Fruit fly (Drosophila melanogaster) whole organism, embryonic: Measurements from ENCODE around the gene CG33687.

ENCODE experiments used
- B-H1 ChIP-seq: fragments of 200-800 bp; sonication (Bioruptor generic); IDR thresholded peaks from 3 replicates; pipeline ENCODE4 v1.3.6; 2022; ENCODE audit warnings: missing biosample characterization, missing genetic modification characterization
- Blimp-1 ChIP-seq: fragments of 200-800 bp; sonication (Bioruptor generic); optimal IDR thresholded peaks from 3 replicates; lab custom pipeline; 2018; ENCODE audit warnings: missing biosample characterization, missing genetic modification characterization, mild to moderate bottlenecking, moderate library complexity, missing genetic modification reagents
- CG11247 ChIP-seq: fragments of 200-800 bp; sonication (Bioruptor generic); IDR thresholded peaks from 2 replicates; pipeline ENCODE4 v1.3.6; 2022; ENCODE audit warnings: missing biosample characterization, missing genetic modification characterization
- CG11560 ChIP-seq: fragments of 200-800 bp; sonication (Bioruptor generic); IDR thresholded peaks from 3 replicates; pipeline ENCODE4 v1.3.6; 2022; ENCODE audit warnings: missing biosample characterization, missing genetic modification characterization
- CG14710 ChIP-seq: fragments of 200-800 bp; sonication (Bioruptor generic); optimal IDR thresholded peaks from 3 replicates; lab custom pipeline; 2019; ENCODE audit warnings: missing biosample characterization, mild to moderate bottlenecking, missing genetic modification characterization, moderate library complexity
- CG16863 ChIP-seq: fragments of 200-800 bp; sonication (Bioruptor generic); optimal IDR thresholded peaks from 3 replicates; lab custom pipeline; 2016; ENCODE audit warnings: missing biosample characterization, missing genetic modification characterization
- CG17912 ChIP-seq: fragments of 200-800 bp; sonication (Bioruptor generic); optimal IDR thresholded peaks from 2 replicates; lab custom pipeline; 2018; ENCODE audit warnings: missing biosample characterization, mild to moderate bottlenecking, missing genetic modification characterization
- CG2678 ChIP-seq: fragments of 200-800 bp; sonication (Bioruptor generic); optimal IDR thresholded peaks from 3 replicates; lab custom pipeline; 2019; ENCODE audit warnings: missing biosample characterization, mild to moderate bottlenecking, missing genetic modification characterization, moderate library complexity
- CG31441 ChIP-seq: fragments of 200-800 bp; sonication (Bioruptor generic); IDR thresholded peaks from 2 replicates; pipeline ENCODE4 v1.3.6; 2022; ENCODE audit warnings: missing biosample characterization, missing genetic modification characterization
- CG3838 ChIP-seq: fragments of 200-800 bp; sonication (Bioruptor generic); optimal IDR thresholded peaks from 3 replicates; lab custom pipeline; 2016; ENCODE audit warnings: missing biosample characterization, missing genetic modification characterization
- CG5245 ChIP-seq: fragments of 200-800 bp; sonication (Bioruptor generic); optimal IDR thresholded peaks from 3 replicates; lab custom pipeline; 2016; ENCODE audit warnings: missing biosample characterization, missing genetic modification characterization
- CG5953 ChIP-seq: fragments of 200-800 bp; sonication (Bioruptor generic); IDR thresholded peaks from 2 replicates; pipeline ENCODE4 v1.3.6; 2022; ENCODE audit warnings: missing biosample characterization, missing genetic modification characterization
- CG7357 ChIP-seq: fragments of 200-800 bp; sonication (Bioruptor generic); IDR thresholded peaks from 3 replicates; pipeline ENCODE4 v1.3.6; 2022; ENCODE audit warnings: missing biosample characterization, missing genetic modification characterization
- CG8281 ChIP-seq: fragments of 200-800 bp; sonication (Bioruptor generic); optimal IDR thresholded peaks from 2 replicates; lab custom pipeline; 2018; ENCODE audit warnings: missing biosample characterization, mild to moderate bottlenecking, missing genetic modification characterization, moderate library complexity
- CG8290 ChIP-seq, 3 experiments: fragments of 200-800 bp; sonication (Bioruptor generic); optimal IDR thresholded peaks; 2 replicates each; lab custom pipeline; 2016 to 2019; ENCODE audit warnings: missing biosample characterization in 3 of 3, missing genetic modification characterization in 3 of 3, mild to moderate bottlenecking in 2 of 3, moderate library complexity in 1 of 3
- CG8924 ChIP-seq: fragments of 200-800 bp; optimal IDR thresholded peaks from 3 replicates; lab custom pipeline; 2019; ENCODE audit warnings: missing biosample characterization, mild to moderate bottlenecking, missing genetic modification characterization, moderate library complexity
- Dip2 ChIP-seq: fragments of 200-800 bp; sonication (Bioruptor generic); IDR thresholded peaks from 2 replicates; pipeline ENCODE4 v1.3.6; 2022; ENCODE audit warnings: missing biosample characterization, missing genetic modification characterization
- E2f1 ChIP-seq: fragments of 200-800 bp; sonication (Bioruptor generic); IDR thresholded peaks from 2 replicates; pipeline ENCODE4 v1.3.6; 2022; ENCODE audit warnings: missing biosample characterization, missing genetic modification characterization
- ERR ChIP-seq: fragments of 200-800 bp; sonication (Bioruptor generic); optimal IDR thresholded peaks from 2 replicates; lab custom pipeline; 2016; ENCODE audit warnings: missing biosample characterization, missing genetic modification characterization
- Elba2 ChIP-seq: fragments of 200-800 bp; sonication (Bioruptor generic); optimal IDR thresholded peaks from 3 replicates; lab custom pipeline; 2016; ENCODE audit warnings: missing biosample characterization, missing genetic modification characterization
- Ets97D ChIP-seq: fragments of 200-800 bp; sonication (Bioruptor generic); optimal IDR thresholded peaks from 3 replicates; lab custom pipeline; 2016; ENCODE audit warnings: missing biosample characterization, missing genetic modification characterization
- Fer1 ChIP-seq: fragments of 200-800 bp; sonication (Bioruptor generic); optimal IDR thresholded peaks from 2 replicates; lab custom pipeline; 2017; ENCODE audit warnings: missing biosample characterization, mild to moderate bottlenecking, missing genetic modification characterization
- HLH3B ChIP-seq: fragments of 200-800 bp; sonication (Bioruptor generic); IDR thresholded peaks from 2 replicates; pipeline ENCODE4 v1.3.6; 2022; ENCODE audit warnings: missing biosample characterization, missing genetic modification characterization
- Hmr ChIP-seq: fragments of 200-800 bp; sonication (Bioruptor generic); optimal IDR thresholded peaks from 3 replicates; lab custom pipeline; 2017; ENCODE audit warnings: mild to moderate bottlenecking, missing biosample characterization, missing genetic modification reagents, missing genetic modification characterization
- Hmx ChIP-seq: fragments of 200-800 bp; sonication (Bioruptor generic); optimal IDR thresholded peaks from 2 replicates; lab custom pipeline; 2016; ENCODE audit warnings: missing biosample characterization, missing genetic modification characterization
- Lhr ChIP-seq: fragments of 200-800 bp; sonication (Bioruptor generic); optimal IDR thresholded peaks from 3 replicates; lab custom pipeline; 2017; ENCODE audit warnings: mild to moderate bottlenecking, missing biosample characterization, missing genetic modification reagents, missing genetic modification characterization
- NC2β ChIP-seq: fragments of 200-800 bp; sonication (Bioruptor generic); optimal IDR thresholded peaks from 2 replicates; lab custom pipeline; 2016; ENCODE audit warnings: missing biosample characterization, missing genetic modification characterization
- Neu2 ChIP-seq: fragments of 200-800 bp; sonication (Bioruptor generic); optimal IDR thresholded peaks from 3 replicates; lab custom pipeline; 2016; ENCODE audit warnings: missing biosample characterization, missing genetic modification characterization, borderline replicate concordance
- Ptx1 ChIP-seq: fragments of 200-800 bp; sonication (Bioruptor generic); IDR thresholded peaks from 2 replicates; pipeline ENCODE4 v1.3.6; 2022; ENCODE audit warnings: missing biosample characterization, missing genetic modification characterization
- Six4 ChIP-seq: fragments of 200-800 bp; sonication (Bioruptor generic); optimal IDR thresholded peaks from 2 replicates; lab custom pipeline; 2016; ENCODE audit warnings: missing biosample characterization, missing genetic modification characterization
- abd-A ChIP-seq: fragments of 200-800 bp; sonication (Bioruptor generic); optimal IDR thresholded peaks from 3 replicates; lab custom pipeline; 2019; ENCODE audit warnings: missing biosample characterization, mild to moderate bottlenecking, missing genetic modification characterization, moderate library complexity
- ap ChIP-seq: fragments of 200-800 bp; sonication (Bioruptor generic); IDR thresholded peaks from 2 replicates; pipeline ENCODE4 v1.3.6; 2022; ENCODE audit warnings: missing biosample characterization, missing genetic modification characterization
- az2 ChIP-seq: fragments of 200-800 bp; sonication (Bioruptor generic); optimal IDR thresholded peaks from 3 replicates; lab custom pipeline; 2016; ENCODE audit warnings: missing biosample characterization, missing genetic modification characterization
- caup ChIP-seq: fragments of 200-800 bp; sonication (Bioruptor generic); optimal IDR thresholded peaks from 3 replicates; lab custom pipeline; 2017; ENCODE audit warnings: missing biosample characterization, mild to moderate bottlenecking, missing genetic modification characterization, moderate library complexity; ENCODE audit not compliant: severe bottlenecking
- crc ChIP-seq: fragments of 200-800 bp; sonication (Bioruptor generic); optimal IDR thresholded peaks from 2 replicates; lab custom pipeline; 2016; ENCODE audit warnings: missing biosample characterization, missing genetic modification characterization
- cwo ChIP-seq: fragments of 200-800 bp; sonication (Bioruptor generic); optimal IDR thresholded peaks from 3 replicates; lab custom pipeline; 2017; ENCODE audit warnings: missing biosample characterization, missing genetic modification characterization, mild to moderate bottlenecking, moderate library complexity, missing genetic modification reagents
- da ChIP-seq: fragments of 200-800 bp; sonication (Bioruptor generic); optimal IDR thresholded peaks from 2 replicates; lab custom pipeline; 2016; ENCODE audit warnings: missing biosample characterization, missing genetic modification characterization
- fd96Cb ChIP-seq: fragments of 200-800 bp; sonication (Bioruptor generic); optimal IDR thresholded peaks from 2 replicates; lab custom pipeline; 2018; ENCODE audit warnings: missing biosample characterization, mild to moderate bottlenecking, missing genetic modification characterization, moderate library complexity
- gro ChIP-seq: fragments of 200-800 bp; sonication (Bioruptor generic); optimal IDR thresholded peaks from 2 replicates; lab custom pipeline; 2016; ENCODE audit warnings: missing biosample characterization, missing genetic modification characterization
- gt ChIP-seq: fragments of 200-800 bp; sonication (Bioruptor generic); IDR thresholded peaks from 2 replicates; pipeline ENCODE4 v1.3.6; 2022; ENCODE audit warnings: missing biosample characterization, missing genetic modification characterization
- hb ChIP-seq: fragments of 200-800 bp; sonication (Bioruptor generic); IDR thresholded peaks from 3 replicates; pipeline ENCODE4 v1.3.6; 2022; ENCODE audit warnings: missing biosample characterization, missing genetic modification characterization; ENCODE audit not compliant: partially characterized antibody
- lov ChIP-seq, 2 experiments: fragments of 200-800 bp in 1 of 2; fragments of >200 bp in 1 of 2; sonication (Bioruptor generic) in 1 of 2; IDR thresholded peaks in 1 of 2; optimal IDR thresholded peaks in 1 of 2; 2 replicates in 1 of 2; 3 replicates in 1 of 2; pipeline versions ENCODE4 v1.3.6 to Lab custom; 2017 to 2022; ENCODE audit warnings: missing biosample characterization in 1 of 2, missing genetic modification characterization in 1 of 2
- luna ChIP-seq: fragments of 200-800 bp; sonication (Bioruptor generic); optimal IDR thresholded peaks from 2 replicates; lab custom pipeline; 2016; ENCODE audit warnings: missing biosample characterization, missing genetic modification characterization
- nau ChIP-seq: fragments of 200-800 bp; sonication (Bioruptor generic); optimal IDR thresholded peaks from 3 replicates; lab custom pipeline; 2017; ENCODE audit warnings: missing biosample characterization, mild to moderate bottlenecking, missing genetic modification characterization, missing genetic modification reagents
- pb ChIP-seq: fragments of 200-800 bp; sonication (Bioruptor generic); optimal IDR thresholded peaks from 3 replicates; lab custom pipeline; 2016; ENCODE audit warnings: missing biosample characterization, missing genetic modification characterization
- pfk ChIP-seq: fragments of 200-800 bp; sonication (Bioruptor generic); optimal IDR thresholded peaks from 2 replicates; lab custom pipeline; 2018; ENCODE audit warnings: missing biosample characterization, mild to moderate bottlenecking, missing genetic modification characterization, moderate library complexity
- pros ChIP-seq: fragments of 200-800 bp; sonication (Bioruptor generic); optimal IDR thresholded peaks from 3 replicates; lab custom pipeline; 2019; ENCODE audit warnings: missing biosample characterization, mild to moderate bottlenecking, missing genetic modification characterization, moderate library complexity
- ro ChIP-seq: fragments of 200-800 bp; sonication (Bioruptor generic); IDR thresholded peaks from 2 replicates; pipeline ENCODE4 v1.3.6; 2022; ENCODE audit warnings: missing biosample characterization, missing genetic modification characterization
- tap ChIP-seq: fragments of 200-800 bp; optimal IDR thresholded peaks from 3 replicates; lab custom pipeline; 2019; ENCODE audit warnings: missing biosample characterization, mild to moderate bottlenecking, missing genetic modification characterization, moderate library complexity

Gene CG33687

dm6 chr3L:16211156-16211935 lies 13.7 kb downstream of the CG33687 start (continued):
- TF ChIP-seq luna (no peak), Dip2 (GFP tag; lab: Robert Waterston, UW) (no peak), caup (no peak), nau (GFP tag; lab: Kevin White, UChicago) (no peak), Ptx1 (GFP tag; lab: Robert Waterston, UW) (0 out of 2 replicates have a peak, but pooled peaks have one; percentile 30), da (GFP tag; lab: Kevin White, UChicago) (no peak), Fer1 (GFP tag; lab: Kevin White, UChicago) (no peak), ERR (GFP tag; lab: Kevin White, UChicago) (no peak), Lhr (GFP tag; lab: Kevin White, UChicago) (no peak), abd-A (tag; lab: Kevin White, UChicago) (no peak), cwo (GFP tag; lab: Kevin White, UChicago) (no peak), CG7357 (GFP tag; lab: Robert Waterston, UW) (0 out of 3 replicates have a peak, but pooled peaks have one; percentile 35), Ets97D (no peak), Neu2 (no peak), CG16863 (GFP tag; lab: Kevin White, UChicago) (no peak), CG3838 (GFP tag; lab: Kevin White, UChicago) (no peak), CG14710 (tag; lab: Kevin White, UChicago) (peak; percentile 34), B-H1 (GFP tag; lab: Robert Waterston, UW) (no peak), CG8290 (GFP tag; optimal IDR thresholded peaks at IDR 0.05; lab: Kevin White, UChicago) (no peak), CG8290 (tag; optimal IDR thresholded peaks at IDR 0.05; lab: Kevin White, UChicago) (peak in 1 of 2 experiments; percentile 40), HLH3B (GFP tag; lab: Robert Waterston, UW) (no peak), pb (GFP tag; lab: Kevin White, UChicago) (no peak), E2f1 (no peak), crc (GFP tag; lab: Kevin White, UChicago) (no peak), Hmx (GFP tag; lab: Kevin White, UChicago) (no peak), Elba2 (GFP tag; lab: Kevin White, UChicago) (no peak), CG8924 (tag; lab: Kevin White, UChicago) (no peak), CG11247 (GFP tag; lab: Robert Waterston, UW) (no peak), ap (GFP tag; lab: Robert Waterston, UW) (no peak), CG2678 (tag; lab: Kevin White, UChicago) (no peak), Six4 (GFP tag; lab: Kevin White, UChicago) (no peak), az2 (GFP tag; lab: Kevin White, UChicago) (no peak), CG17912 (GFP tag; lab: Kevin White, UChicago) (no peak), CG5953 (GFP tag; lab: Robert Waterston, UW) (no peak), CG31441 (peak; percentile 25; the same call in 1 of the 2 replicates), fd96Cb (tag; lab: Kevin White, UChicago) (peak; percentile 23), lov (optimal IDR thresholded peaks at IDR 0.05; lab: Kevin White, UChicago) (no peak), lov (GFP tag; IDR thresholded peaks at IDR 0.05; lab: Robert Waterston, UW) (no peak), Hmr (GFP tag; lab: Kevin White, UChicago) (no peak), CG5245 (GFP tag; lab: Kevin White, UChicago) (no peak), NC2β (GFP tag; lab: Kevin White, UChicago) (no peak), hb (GFP tag; lab: Robert Waterston, UW) (no peak), gt (no peak), ro (GFP tag; lab: Robert Waterston, UW) (no peak), pfk (GFP tag; lab: Kevin White, UChicago) (no peak), gro (GFP tag; lab: Kevin White, UChicago) (no peak), CG8281 (tag; lab: Kevin White, UChicago) (no peak), pros (no peak), CG11560 (no peak), Blimp-1 (peak; percentile 15), tap (tag; lab: Kevin White, UChicago) (no peak)
